Worm (Caenorhabditis elegans): ENCODE measurements around the gene tmem-258.

The tmem-258 gene

DNA sequence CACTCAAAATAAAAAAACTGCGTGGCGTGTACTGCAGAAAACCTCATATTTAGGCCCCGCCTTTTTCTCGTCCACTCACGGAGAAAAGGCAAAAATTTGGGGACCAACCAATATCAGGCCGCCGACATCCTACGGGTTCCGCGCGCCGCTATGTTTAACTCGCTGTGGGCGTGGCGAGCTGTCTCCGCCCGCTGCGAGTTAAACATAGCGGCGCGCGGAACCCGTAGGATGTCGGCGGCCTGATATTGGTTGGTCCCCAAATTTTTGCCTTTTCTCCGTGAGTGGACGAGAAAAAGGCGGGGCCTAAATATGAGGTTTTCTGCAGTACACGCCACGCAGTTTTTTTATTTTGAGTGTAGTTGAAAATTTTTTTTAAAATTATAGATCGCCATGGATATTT, at the start of gene tmem-258:
tmem-258 (plus strand) TSS at position 385 of the 400 bp plus-strand sequence.
- TF ChIP-seq snpc-4 (tag; optimal IDR thresholded peaks at IDR 0.05), result peak; percentile 50

DNA sequence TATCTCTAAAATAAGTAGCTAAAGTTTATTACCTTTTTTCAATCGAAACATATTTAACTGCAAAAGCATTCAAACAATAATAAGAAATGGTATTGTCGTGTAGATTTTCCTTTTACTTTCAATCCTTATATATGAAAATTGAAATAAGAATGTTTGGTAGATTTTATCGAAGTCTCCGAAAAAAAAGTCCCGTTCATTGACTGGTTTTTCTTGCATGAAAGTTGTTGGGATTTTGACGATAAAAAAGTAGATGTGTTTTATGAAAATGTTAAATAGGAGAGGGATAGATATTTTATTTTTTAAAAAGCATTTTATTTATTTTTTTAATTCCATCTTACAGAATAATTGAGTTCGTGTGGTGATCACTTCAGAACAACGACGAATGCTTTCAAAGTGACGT, 47.1 kb upstream of the tmem-258 start, which contains the start of gene C33G8.13:
C33G8.13 (minus strand) TSS at position 101 of the 400 bp plus-strand sequence.
- TF ChIP-seq lin-15B (tag; optimal IDR thresholded peaks at IDR 0.05) (no peak), tbx-2 (tag; optimal IDR thresholded peaks at IDR 0.05) (no peak), elt-2 (tag; optimal IDR thresholded peaks at IDR 0.05) (no peak), sea-2 (GFP tag; optimal IDR thresholded peaks at IDR 0.05) (no peak), aly-2 (tag; optimal IDR thresholded peaks at IDR 0.05) (no peak)

DNA sequence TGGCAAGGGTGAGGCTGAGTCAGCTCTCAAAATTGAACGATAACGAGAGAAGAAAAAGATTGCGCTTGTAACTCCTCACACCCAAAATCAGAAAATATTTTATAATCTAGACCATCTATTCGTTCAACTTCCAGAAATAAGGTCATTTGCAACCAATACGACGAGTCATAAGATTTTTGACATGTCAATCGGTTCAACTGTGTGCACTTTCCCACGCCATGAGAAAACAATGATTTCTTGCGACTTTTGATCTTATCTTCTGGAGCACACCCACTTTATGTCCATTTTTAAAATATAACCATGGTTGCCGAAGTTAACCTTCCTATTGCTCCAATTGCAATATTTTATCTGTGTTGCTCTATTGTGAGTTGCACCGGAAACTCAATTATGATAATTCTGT, 45.9 kb upstream of the tmem-258 start, which contains the start of gene srsx-32:
srsx-32 (plus strand) TSS at position 301 of the 400 bp plus-strand sequence.
- TF ChIP-seq sea-2 (GFP tag; optimal IDR thresholded peaks at IDR 0.05) (no peak), ztf-11 (tag; optimal IDR thresholded peaks at IDR 0.05) (no peak), zag-1 (tag; optimal IDR thresholded peaks at IDR 0.05) (no peak), nhr-43 (tag; optimal IDR thresholded peaks at IDR 0.05; ENCODE audit: poor library complexity, severe bottlenecking) (no peak), aly-2 (tag; optimal IDR thresholded peaks at IDR 0.05) (no peak), nhr-25 (tag; optimal IDR thresholded peaks at IDR 0.05) (no peak), ceh-16 (tag; optimal IDR thresholded peaks at IDR 0.05) (no peak), ztf-4 (tag; optimal IDR thresholded peaks at IDR 0.05) (no peak), elt-1 (tag; optimal IDR thresholded peaks at IDR 0.05) (no peak), nhr-77 (tag; optimal IDR thresholded peaks at IDR 0.05) (no peak), fkh-10 (GFP tag; optimal IDR thresholded peaks at IDR 0.05) (no peak), nhr-23 (tag; optimal IDR thresholded peaks at IDR 0.05) (no peak), nhr-76 (tag; optimal IDR thresholded peaks at IDR 0.05) (no peak), pha-4 (tag; optimal IDR thresholded peaks at IDR 0.05) (no peak), lin-39 (tag; optimal IDR thresholded peaks at IDR 0.05) (no peak), egl-27 (tag; optimal IDR thresholded peaks at IDR 0.05) (no peak), lsy-12 (tag; optimal IDR thresholded peaks at IDR 0.05) (no peak), ceh-28 (tag; optimal IDR thresholded peaks at IDR 0.05) (no peak), unc-39 (tag; optimal IDR thresholded peaks at IDR 0.05) (no peak)

DNA sequence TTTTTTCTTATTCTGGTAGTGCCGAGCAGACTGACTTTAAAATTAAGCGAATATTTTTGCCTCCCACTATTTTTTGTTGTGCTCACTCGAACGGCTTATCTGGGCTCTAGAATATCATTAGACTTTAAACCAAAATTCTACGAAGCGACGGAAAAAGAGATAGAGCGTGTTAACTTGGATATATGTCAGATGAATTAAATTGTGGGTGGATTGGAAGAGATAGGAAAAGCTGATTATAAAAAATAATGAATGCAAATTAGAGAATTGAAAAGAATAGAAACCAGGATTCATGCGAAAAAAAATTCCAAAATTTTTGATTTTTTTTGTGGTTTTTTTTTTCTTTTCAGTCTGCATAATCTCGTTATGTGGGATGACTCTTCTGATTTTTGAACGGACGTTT, 41.2 kb upstream of the tmem-258 start, which contains the start of gene F20A1.4:
F20A1.4 (minus strand) TSS at position 101 of the 400 bp plus-strand sequence.
- no peak for TF ChIP-seq ceh-82 (tag; optimal IDR thresholded peaks at IDR 0.05)
- TF ChIP-seq ztf-11 (tag; optimal IDR thresholded peaks at IDR 0.05), result no peak
- no peak for TF ChIP-seq tbx-2 (tag; optimal IDR thresholded peaks at IDR 0.05)
- TF ChIP-seq nhr-23 (tag; optimal IDR thresholded peaks at IDR 0.05), result no peak
- no peak for TF ChIP-seq skn-1 (tag; optimal IDR thresholded peaks at IDR 0.05)
- no peak for TF ChIP-seq nhr-67 (tag; optimal IDR thresholded peaks at IDR 0.05)
- TF ChIP-seq nhr-11 (tag; optimal IDR thresholded peaks at IDR 0.05), result no peak
- TF ChIP-seq lin-39 (tag; optimal IDR thresholded peaks at IDR 0.05), result no peak
- TF ChIP-seq aly-2 (tag; optimal IDR thresholded peaks at IDR 0.05), result no peak
- TF ChIP-seq daf-12 (tag; optimal IDR thresholded peaks at IDR 0.05), result no peak
- no peak for TF ChIP-seq snpc-4 (tag; optimal IDR thresholded peaks at IDR 0.05)
- TF ChIP-seq lsy-12 (tag; optimal IDR thresholded peaks at IDR 0.05), result no peak
- TF ChIP-seq ceh-28 (tag; optimal IDR thresholded peaks at IDR 0.05), result no peak
- no peak for TF ChIP-seq nhr-237 (tag; optimal IDR thresholded peaks at IDR 0.05)
- no peak for TF ChIP-seq eor-1 (tag; optimal IDR thresholded peaks at IDR 0.05)
- TF ChIP-seq ztf-4 (tag; optimal IDR thresholded peaks at IDR 0.05), result no peak
- no peak for TF ChIP-seq ama-1 (optimal IDR thresholded peaks at IDR 0.05)
- no peak for TF ChIP-seq ceh-16 (tag; optimal IDR thresholded peaks at IDR 0.05)
- no peak for TF ChIP-seq lin-15B (tag; optimal IDR thresholded peaks at IDR 0.05)
- no peak for TF ChIP-seq nhr-77 (tag; optimal IDR thresholded peaks at IDR 0.05)

DNA sequence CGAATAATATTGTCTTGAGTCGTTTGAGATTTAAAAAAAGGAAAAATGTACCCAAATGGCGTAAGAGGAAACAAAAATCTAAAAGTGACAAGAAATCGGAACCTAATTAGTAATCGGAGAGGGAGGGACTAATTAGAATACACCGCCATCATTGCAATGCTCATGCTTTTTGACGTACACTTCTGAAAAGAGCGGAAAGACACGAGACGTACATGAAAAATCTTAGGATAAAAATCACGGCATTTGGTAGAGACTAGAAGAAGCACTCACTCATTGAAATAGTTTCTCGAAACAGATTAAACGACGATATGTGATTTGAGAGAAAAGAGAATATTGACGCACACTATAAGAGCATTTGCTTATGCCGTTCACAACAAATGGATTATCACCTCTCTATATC, 40.0 kb upstream of the tmem-258 start:
- TF ChIP-seq nhr-77 (tag; optimal IDR thresholded peaks at IDR 0.05) (no peak), skn-1 (tag; optimal IDR thresholded peaks at IDR 0.05) (no peak), mml-1 (tag; optimal IDR thresholded peaks at IDR 0.05) (no peak), ceh-16 (tag; optimal IDR thresholded peaks at IDR 0.05) (no peak), nhr-28 (tag; optimal IDR thresholded peaks at IDR 0.05) (no peak), pqm-1 (tag; optimal IDR thresholded peaks at IDR 0.05) (no peak), tbx-2 (tag; optimal IDR thresholded peaks at IDR 0.05) (no peak)
